Worm (Caenorhabditis elegans): ENCODE results near the gene T21B6.3.

- TF ChIP-seq flt-1 (GFP tag; IDR thresholded peaks at IDR 0.05) (no peak), ceh-13 (GFP tag; optimal IDR thresholded peaks at IDR 0.05) (no peak), ama-1 (optimal IDR thresholded peaks at IDR 0.05) (no peak), hmbx-1 (tag; optimal IDR thresholded peaks at IDR 0.05) (no peak), aly-1 (tag; optimal IDR thresholded peaks at IDR 0.05) (no peak), tra-4 (tag; optimal IDR thresholded peaks at IDR 0.05) (no peak), scrt-1 (GFP tag; IDR thresholded peaks at IDR 0.05) (no peak), sea-1 (GFP tag; conservative IDR thresholded peaks at IDR 0.05) (no peak), pes-1 (GFP tag; IDR thresholded peaks at IDR 0.05) (no peak)
Observed at ce11 chrX:10967698-10968097, 18.9 kb upstream of the T21B6.3 start, which contains the start of gene K09C8.9.

All from whole organism, early embryonic.